Worm (Caenorhabditis elegans) whole organism, mixed stage, embryonic: ENCODE results near the gene srh-52.

Experiments used
- cnd-1 ChIP-seq: fragments of 200-800 bp; sonication (Bioruptor generic); optimal IDR thresholded peaks from 2 replicates; lab custom pipeline; 2018; ENCODE audit warnings: mild to moderate bottlenecking, missing genetic modification characterization, missing compliant biosample characterization
- hlh-1 ChIP-seq: fragments of 150-350 bp; optimal IDR thresholded peaks from 2 replicates; lab custom pipeline; 2014; ENCODE audit warnings: missing biosample characterization, missing genetic modification reagents, missing genetic modification characterization
- lin-13 ChIP-seq: fragments of 150-350 bp; optimal IDR thresholded peaks from 2 replicates; lab custom pipeline; 2014; ENCODE audit warnings: missing biosample characterization, missing genetic modification characterization
- lsy-2 ChIP-seq: fragments of 150-350 bp; optimal IDR thresholded peaks from 2 replicates; lab custom pipeline; 2014; ENCODE audit warnings: missing biosample characterization, missing genetic modification characterization
- nhr-28 ChIP-seq: fragments of 150-350 bp; optimal IDR thresholded peaks from 2 replicates; lab custom pipeline; 2014; ENCODE audit warnings: missing biosample characterization, missing genetic modification characterization
- pha-4 ChIP-seq: fragments of 150-350 bp; optimal IDR thresholded peaks from 2 replicates; lab custom pipeline; 2018; ENCODE audit warnings: missing biosample characterization, missing genetic modification reagents, missing genetic modification characterization
- unc-62 ChIP-seq: fragments of 150-350 bp; optimal IDR thresholded peaks from 2 replicates; lab custom pipeline; 2014; ENCODE audit warnings: missing biosample characterization, missing genetic modification reagents, missing genetic modification characterization
- ztf-11 ChIP-seq: fragments of 150-350 bp; optimal IDR thresholded peaks from 2 replicates; lab custom pipeline; 2014; ENCODE audit warnings: missing biosample characterization, missing genetic modification characterization

ce11 chrV:15383739-15384138 is 7.6 kb upstream of the srh-52 start, which contains the start of gene str-88:
- no peak for TF ChIP-seq lsy-2 (tag; lab: Kevin White, UChicago)
- TF ChIP-seq lin-13: no peak
- no peak for TF ChIP-seq pha-4 (tag; lab: Kevin White, UChicago)
- no peak for TF ChIP-seq nhr-28 (tag; lab: Kevin White, UChicago)
- no peak for TF ChIP-seq unc-62 (GFP tag; lab: Kevin White, UChicago)
- TF ChIP-seq cnd-1: no peak
- no peak for TF ChIP-seq hlh-1 (tag; lab: Kevin White, UChicago)
- TF ChIP-seq ztf-11 (tag; lab: Kevin White, UChicago): no peak
